Fruit fly (Drosophila melanogaster) whole organism, prepupa: Measurements from ENCODE around the gene bcd.

Source experiments
- CG3032 ChIP-seq: fragments of 200-800 bp; optimal IDR thresholded peaks from 2 replicates; lab custom pipeline; 2019; ENCODE audit warnings: missing biosample characterization, mild to moderate bottlenecking, missing genetic modification characterization, moderate library complexity
- Eip93F ChIP-seq: fragments of 200-800 bp; sonication (Bioruptor generic); optimal IDR thresholded peaks from 2 replicates; lab custom pipeline; 2016; ENCODE audit warnings: missing biosample characterization, mild to moderate bottlenecking, missing genetic modification characterization
- Smox ChIP-seq: fragments of 200-800 bp; sonication (Bioruptor generic); optimal IDR thresholded peaks from 3 replicates; lab custom pipeline; 2016; ENCODE audit warnings: missing biosample characterization, missing genetic modification characterization

DNA sequence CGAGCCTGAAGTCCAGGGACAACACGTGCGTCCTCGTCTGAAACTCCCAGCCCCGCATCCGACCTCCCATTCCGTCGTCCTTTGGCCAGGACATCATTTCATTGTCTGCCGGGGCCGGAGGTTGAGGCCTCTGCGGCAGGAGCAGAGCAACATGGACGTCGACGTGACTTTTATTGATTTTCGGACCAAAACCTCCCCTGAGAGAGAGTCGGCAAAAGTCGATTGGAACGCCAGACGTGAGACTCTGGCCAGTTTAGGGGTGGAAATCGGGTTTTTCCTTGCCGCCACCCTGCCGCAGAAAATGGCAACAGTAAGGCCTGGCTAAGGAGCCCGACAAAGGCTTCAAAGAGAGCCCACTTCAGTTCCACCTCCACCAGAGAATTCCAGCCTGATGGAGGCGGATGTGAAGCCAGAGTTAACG, 6.9 kb upstream of the bcd start:
- TF ChIP-seq Smox (GFP tag; lab: Kevin White, UChicago) (no peak), CG3032 (no peak), Eip93F (GFP tag; lab: Kevin White, UChicago) (no peak)
